Fruit fly (Drosophila melanogaster): ENCODE results near the gene CG18563.

CG18563 gene

dm6 chr2L:17452624-17453023 is 5.2 kb downstream of the CG18563 start, which contains the start of gene CG5050:
Gene CG5050, plus strand, starts transcription at chr2L:17452924.
- TF ChIP-seq CG9948 (tag; optimal IDR thresholded peaks at IDR 0.05), result no peak
- TF ChIP-seq gl (tag; optimal IDR thresholded peaks at IDR 0.05), result no peak
- TF ChIP-seq CG8159 (tag; optimal IDR thresholded peaks at IDR 0.05), result no peak
- no peak for TF ChIP-seq CG32121 (GFP tag; IDR thresholded peaks at IDR 0.05)
- TF ChIP-seq CG13204 (GFP tag; optimal IDR thresholded peaks at IDR 0.05), result no peak
- no peak for TF ChIP-seq CG34367 (tag; optimal IDR thresholded peaks at IDR 0.05)
- TF ChIP-seq rn (GFP tag; IDR thresholded peaks at IDR 0.05), result no peak
- no peak for TF ChIP-seq Snoo (tag; optimal IDR thresholded peaks at IDR 0.05)
- no peak for TF ChIP-seq CG10348 (GFP tag; IDR thresholded peaks at IDR 0.05)

dm6 chr2L:17452084-17452483 is 5.8 kb downstream of the CG18563 start:
- TF ChIP-seq CG4496 (GFP tag; IDR thresholded peaks at IDR 0.05), result no peak
- no peak for TF ChIP-seq Pif1A (GFP tag; optimal IDR thresholded peaks at IDR 0.05)
- no peak for TF ChIP-seq CG13204 (GFP tag; optimal IDR thresholded peaks at IDR 0.05)

dm6 chr2L:17450505-17451415 is 7.1 kb downstream of the CG18563 start:
- TF ChIP-seq CG9948 (tag; optimal IDR thresholded peaks at IDR 0.05), result peak; percentile 59
- TF ChIP-seq CG10348 (GFP tag; IDR thresholded peaks at IDR 0.05), result no peak
- TF ChIP-seq rn (GFP tag; IDR thresholded peaks at IDR 0.05), result no peak
- TF ChIP-seq Snoo (tag; optimal IDR thresholded peaks at IDR 0.05), result peak; percentile 60
- TF ChIP-seq CG34367 (tag; optimal IDR thresholded peaks at IDR 0.05), result peak; percentile 36
- peak; percentile 69 for TF ChIP-seq CG14655 (GFP tag; optimal IDR thresholded peaks at IDR 0.05)
- TF ChIP-seq Ets98B (GFP tag; IDR thresholded peaks at IDR 0.05), result no peak; the same call in 1 of the 2 replicates
- TF ChIP-seq EcR (GFP tag; optimal IDR thresholded peaks at IDR 0.05), result no peak
- peak; percentile 13; the same call in 1 of the 2 replicates for TF ChIP-seq CG12605 (GFP tag; IDR thresholded peaks at IDR 0.05)
- TF ChIP-seq Pif1A (GFP tag; optimal IDR thresholded peaks at IDR 0.05), result peak; percentile 59
- peak; percentile 73 for TF ChIP-seq CG32121 (GFP tag; IDR thresholded peaks at IDR 0.05)
- peak; percentile 63 for TF ChIP-seq CG15710 (tag; optimal IDR thresholded peaks at IDR 0.05)
- TF ChIP-seq D1 (tag; optimal IDR thresholded peaks at IDR 0.05), result peak; percentile 52
- peak; percentile 12 for TF ChIP-seq gl (tag; optimal IDR thresholded peaks at IDR 0.05)
- peak; percentile 64 for TF ChIP-seq CG8301 (tag; optimal IDR thresholded peaks at IDR 0.05)
- TF ChIP-seq Pif1B (GFP tag; optimal IDR thresholded peaks at IDR 0.05), result peak; percentile 58
- peak; percentile 74 for TF ChIP-seq CG17806 (tag; optimal IDR thresholded peaks at IDR 0.05)
- TF ChIP-seq fd96Ca (GFP tag; IDR thresholded peaks at IDR 0.05), result no peak
- TF ChIP-seq CG8159 (tag; optimal IDR thresholded peaks at IDR 0.05), result peak; percentile 80
- TF ChIP-seq CG13204 (GFP tag; optimal IDR thresholded peaks at IDR 0.05), result no peak
- TF ChIP-seq CG4496 (GFP tag; IDR thresholded peaks at IDR 0.05), result peak; percentile 78

dm6 chr2L:17449608-17450504 is 8.0 kb downstream of the CG18563 start, which contains the start of gene dl:
Gene dl, minus strand, starts transcription at chr2L:17450364.
- TF ChIP-seq CG14655 (GFP tag; optimal IDR thresholded peaks at IDR 0.05) (peak; percentile 69), CG4496 (GFP tag; IDR thresholded peaks at IDR 0.05) (peak; percentile 33; the same call in 2 of the 3 replicates), CG12605 (GFP tag; IDR thresholded peaks at IDR 0.05) (peak; percentile 62; the same call in 1 of the 2 replicates), Pif1B (GFP tag; optimal IDR thresholded peaks at IDR 0.05) (peak; percentile 50), CG9948 (tag; optimal IDR thresholded peaks at IDR 0.05) (peak; percentile 31), Snoo (tag; optimal IDR thresholded peaks at IDR 0.05) (no peak), CG13204 (GFP tag; optimal IDR thresholded peaks at IDR 0.05) (no peak), Pif1A (GFP tag; optimal IDR thresholded peaks at IDR 0.05) (peak; percentile 42), D1 (tag; optimal IDR thresholded peaks at IDR 0.05) (no peak), CG17806 (tag; optimal IDR thresholded peaks at IDR 0.05) (peak; percentile 7), fd96Ca (GFP tag; IDR thresholded peaks at IDR 0.05) (peak; percentile 77), Ets98B (GFP tag; IDR thresholded peaks at IDR 0.05) (peak; percentile 43), CG34367 (tag; optimal IDR thresholded peaks at IDR 0.05) (no peak), CG32121 (GFP tag; IDR thresholded peaks at IDR 0.05) (peak; percentile 68), CG8159 (tag; optimal IDR thresholded peaks at IDR 0.05) (no peak), CG15710 (tag; optimal IDR thresholded peaks at IDR 0.05) (peak; percentile 27), EcR (GFP tag; optimal IDR thresholded peaks at IDR 0.05) (peak; percentile 22), gl (tag; optimal IDR thresholded peaks at IDR 0.05) (peak; percentile 14), CG8301 (tag; optimal IDR thresholded peaks at IDR 0.05) (peak; percentile 68), CG10348 (GFP tag; IDR thresholded peaks at IDR 0.05) (no peak), rn (GFP tag; IDR thresholded peaks at IDR 0.05) (peak; percentile 62)

dm6 chr2L:17448435-17448834 is 9.4 kb downstream of the CG18563 start:
- TF ChIP-seq CG4496 (GFP tag; IDR thresholded peaks at IDR 0.05) (peak; percentile 53; the same call in 2 of the 3 replicates), CG32121 (GFP tag; IDR thresholded peaks at IDR 0.05) (0 out of 2 replicates have a peak, but pooled peaks have one; percentile 27), CG8159 (tag; optimal IDR thresholded peaks at IDR 0.05) (no peak), CG13204 (GFP tag; optimal IDR thresholded peaks at IDR 0.05) (no peak)

Measured in whole organism, pupa.